Worm (Caenorhabditis elegans) whole organism, L1 larva: ENCODE measurements around the gene srd-32.

Experiments used
- C04F5.9 ChIP-seq: sonication (generic microtip); optimal IDR thresholded peaks from 2 replicates; lab custom pipeline; 2016; ENCODE audit warnings: missing genetic modification characterization, missing compliant biosample characterization
- C16A3.4 ChIP-seq: fragments of 150-350 bp; optimal IDR thresholded peaks from 2 replicates; lab custom pipeline; 2014; ENCODE audit warnings: missing biosample characterization, missing genetic modification characterization
- F16B12.6 ChIP-seq: fragments of 150-350 bp; optimal IDR thresholded peaks from 2 replicates; lab custom pipeline; 2014; ENCODE audit warnings: missing biosample characterization, missing genetic modification characterization
- ama-1 ChIP-seq: fragments of 150-350 bp; optimal IDR thresholded peaks from 2 replicates; lab custom pipeline; 2014
- blmp-1 ChIP-seq: fragments of 150-350 bp; optimal IDR thresholded peaks from 2 replicates; lab custom pipeline; 2014; ENCODE audit warnings: missing biosample characterization, missing genetic modification characterization
- ceh-88 ChIP-seq: fragments of 200-800 bp; sonication (Bioruptor generic); IDR thresholded peaks from 2 replicates; pipeline ENCODE4 v1.3.6; 2022; ENCODE audit warnings: missing genetic modification characterization, missing compliant biosample characterization
- ceh-90 ChIP-seq: sonication (generic microtip); optimal IDR thresholded peaks from 2 replicates; lab custom pipeline; 2016; ENCODE audit warnings: missing genetic modification characterization, missing compliant biosample characterization
- dpl-1 ChIP-seq, 3 experiments: fragments of 150-350 bp in 2 of 3; sonication (generic microtip) in 1 of 3; optimal IDR thresholded peaks; 2 replicates each; lab custom pipeline; 2014 to 2017; ENCODE audit warnings: missing biosample characterization in 3 of 3, missing genetic modification characterization in 3 of 3, missing genetic modification reagents in 3 of 3
- dsc-1 ChIP-seq: sonication (generic microtip); optimal IDR thresholded peaks from 2 replicates; lab custom pipeline; 2016; ENCODE audit warnings: mild to moderate bottlenecking, missing genetic modification characterization, missing compliant biosample characterization
- efl-1 ChIP-seq, 4 experiments: fragments of 150-350 bp; optimal IDR thresholded peaks in 3 of 4; peaks in 1 of 4; 1 replicate in 1 of 4; 2 replicates in 3 of 4; lab custom pipeline; 2014; ENCODE audit warnings: missing biosample characterization in 2 of 4, missing genetic modification characterization in 2 of 4, missing genetic modification reagents in 2 of 4
- egl-27 ChIP-seq, 2 experiments: fragments of 150-350 bp in 1 of 2; sonication (generic microtip); optimal IDR thresholded peaks; 3 replicates each; lab custom pipeline; 2017 to 2018; ENCODE audit warnings: missing biosample characterization in 2 of 2, missing genetic modification characterization in 2 of 2, missing genetic modification reagents in 2 of 2
- elt-3 ChIP-seq, 6 experiments: fragments of 150-350 bp in 1 of 6; sonication (generic microtip); optimal IDR thresholded peaks; 2 replicates each; lab custom pipeline; 2017 to 2018; ENCODE audit warnings: missing biosample characterization in 6 of 6, missing genetic modification characterization in 6 of 6, inconsistent platforms in 1 of 6
- fkh-8 ChIP-seq: sonication (generic microtip); optimal IDR thresholded peaks from 2 replicates; lab custom pipeline; 2016; ENCODE audit warnings: mild to moderate bottlenecking, missing genetic modification characterization, missing compliant biosample characterization
- grh-1 ChIP-seq: fragments of 200-800 bp; sonication (Bioruptor generic); IDR thresholded peaks from 2 replicates; pipeline ENCODE4 v1.3.6; 2022; ENCODE audit warnings: missing genetic modification reagents, missing genetic modification characterization, missing compliant biosample characterization
- hlh-17 ChIP-seq: fragments of 200-800 bp; sonication (Bioruptor generic); optimal IDR thresholded peaks from 2 replicates; lab custom pipeline; 2018; ENCODE audit warnings: missing genetic modification characterization, mild to moderate bottlenecking, missing compliant biosample characterization, moderate library complexity, borderline replicate concordance
- isw-1 ChIP-seq: fragments of 200-800 bp; sonication (Bioruptor generic); IDR thresholded peaks from 2 replicates; pipeline ENCODE4 v1.3.6; 2022; ENCODE audit warnings: missing genetic modification characterization, missing compliant biosample characterization
- lin-13 ChIP-seq: fragments of 150-350 bp; optimal IDR thresholded peaks from 2 replicates; lab custom pipeline; 2014; ENCODE audit warnings: missing biosample characterization, missing genetic modification reagents, missing genetic modification characterization
- lin-39 ChIP-seq: fragments of 150-350 bp; optimal IDR thresholded peaks from 2 replicates; lab custom pipeline; 2014; ENCODE audit warnings: missing biosample characterization, missing genetic modification reagents, missing genetic modification characterization
- lir-3 ChIP-seq: sonication (generic microtip); optimal IDR thresholded peaks from 2 replicates; lab custom pipeline; 2016; ENCODE audit warnings: mild to moderate bottlenecking, missing genetic modification characterization, moderate library complexity, missing compliant biosample characterization; ENCODE audit not compliant: poor library complexity
- lsy-2 ChIP-seq, 2 experiments: fragments of 150-350 bp; optimal IDR thresholded peaks; 2 replicates each; lab custom pipeline; 2014; ENCODE audit warnings: missing biosample characterization in 2 of 2, missing genetic modification characterization in 2 of 2
- mdl-1 ChIP-seq, 2 experiments: fragments of 150-350 bp; optimal IDR thresholded peaks; 2 replicates each; lab custom pipeline; 2014 to 2017; ENCODE audit warnings: missing biosample characterization in 2 of 2, missing genetic modification characterization in 2 of 2, inconsistent platforms in 1 of 2
- mep-1 ChIP-seq: fragments of 150-350 bp; optimal IDR thresholded peaks from 2 replicates; lab custom pipeline; 2014; ENCODE audit warnings: missing biosample characterization, missing genetic modification characterization
- nhr-12 ChIP-seq: sonication (generic microtip); optimal IDR thresholded peaks from 2 replicates; lab custom pipeline; 2017; ENCODE audit warnings: missing biosample characterization, missing genetic modification characterization
- nhr-19 ChIP-seq: fragments of 200-800 bp; sonication (Bioruptor generic); conservative IDR thresholded peaks from 2 replicates; pipeline ENCODE4 v1.3.6; 2022; ENCODE audit warnings: missing genetic modification characterization, missing compliant biosample characterization
- nhr-28 ChIP-seq: fragments of 150-350 bp; optimal IDR thresholded peaks from 2 replicates; lab custom pipeline; 2014; ENCODE audit warnings: missing biosample characterization, missing genetic modification characterization
- nhr-47 ChIP-seq: sonication (generic microtip); optimal IDR thresholded peaks from 2 replicates; lab custom pipeline; 2016; ENCODE audit warnings: mild to moderate bottlenecking, missing genetic modification characterization, moderate library complexity, missing compliant biosample characterization
- nhr-71 ChIP-seq: sonication (generic microtip); optimal IDR thresholded peaks from 2 replicates; lab custom pipeline; 2016; ENCODE audit warnings: mild to moderate bottlenecking, missing genetic modification characterization, moderate library complexity, missing compliant biosample characterization
- nhr-85 ChIP-seq: sonication (generic microtip); peaks from one replicate; lab custom pipeline; 2016; ENCODE audit warnings: missing genetic modification characterization, inconsistent platforms, missing compliant biosample characterization
- pqm-1 ChIP-seq: sonication (generic microtip); optimal IDR thresholded peaks from 3 replicates; lab custom pipeline; 2017; ENCODE audit warnings: missing biosample characterization, missing genetic modification characterization
- rnt-1 ChIP-seq: sonication (generic microtip); optimal IDR thresholded peaks from 2 replicates; lab custom pipeline; 2016; ENCODE audit warnings: mild to moderate bottlenecking, missing genetic modification characterization, moderate library complexity, missing compliant biosample characterization
- snpc-4 ChIP-seq: fragments of 150-350 bp; optimal IDR thresholded peaks from 2 replicates; lab custom pipeline; 2014; ENCODE audit warnings: missing biosample characterization, missing genetic modification characterization
- sox-4 ChIP-seq: sonication (generic microtip); optimal IDR thresholded peaks from 2 replicates; lab custom pipeline; 2016; ENCODE audit warnings: missing genetic modification characterization, missing compliant biosample characterization
- swsn-7 ChIP-seq: sonication (generic microtip); optimal IDR thresholded peaks from 2 replicates; lab custom pipeline; 2016; ENCODE audit warnings: missing genetic modification characterization, missing compliant biosample characterization
- unc-130 ChIP-seq: fragments of 150-350 bp; optimal IDR thresholded peaks from 2 replicates; lab custom pipeline; 2017; ENCODE audit warnings: missing biosample characterization, missing genetic modification characterization, inconsistent platforms
- unc-62 ChIP-seq: fragments of 150-350 bp; optimal IDR thresholded peaks from 2 replicates; lab custom pipeline; 2014; ENCODE audit warnings: missing biosample characterization, missing genetic modification reagents, missing genetic modification characterization
- unc-86 ChIP-seq: sonication (generic microtip); optimal IDR thresholded peaks from 2 replicates; lab custom pipeline; 2016; ENCODE audit warnings: missing genetic modification characterization, missing compliant biosample characterization
- vab-15 ChIP-seq: sonication (generic microtip); optimal IDR thresholded peaks from 2 replicates; lab custom pipeline; 2017; ENCODE audit warnings: missing genotype, mild to moderate bottlenecking, missing genetic modification characterization, missing compliant biosample characterization
- xbp-1 ChIP-seq: sonication (generic microtip); optimal IDR thresholded peaks from 2 replicates; lab custom pipeline; 2016; ENCODE audit warnings: missing genetic modification characterization, missing compliant biosample characterization
- ztf-11 ChIP-seq, 2 experiments: sonication (generic microtip); optimal IDR thresholded peaks; 2 replicates each; lab custom pipeline; 2016 to 2017; ENCODE audit warnings: missing genetic modification characterization in 2 of 2, missing biosample characterization in 1 of 2, missing compliant biosample characterization in 1 of 2

The srd-32 gene

ce11 chrV:4826710-4827380 lies 38.6 kb upstream of the srd-32 start, which contains the start of the genes hsp-6 and C37H5.5 (continued):
- TF ChIP-seq efl-1 (optimal IDR thresholded peaks at IDR 0.05; lab: Kevin White, UChicago) (peak; percentile 78 to 83), efl-1 (GFP tag; optimal IDR thresholded peaks at IDR 0.05 in 1 of 2; lab: Kevin White, UChicago) (peak; percentile 67 to 97), mep-1 (tag; lab: Kevin White, UChicago) (peak; percentile 83), nhr-28 (tag; lab: Kevin White, UChicago) (no peak), nhr-47 (peak; percentile 83), grh-1 (GFP tag; lab: Robert Waterston, UW) (peak; percentile 69), lin-39 (peak; percentile 20)
- TF ChIP-seq, all 84 proteins: peak for 46

ce11 chrV:4834277-4834676 lies 31.2 kb upstream of the srd-32 start, which contains the start of gene C37H5.14:
TSS of gene C37H5.14 (minus strand) at chrV:4834377.
- TF ChIP-seq efl-1 (optimal IDR thresholded peaks at IDR 0.05; lab: Kevin White, UChicago) (no peak), efl-1 (GFP tag; optimal IDR thresholded peaks at IDR 0.05 in 1 of 2; lab: Kevin White, UChicago) (peak in 1 of 2 experiments; percentile 47), isw-1 (no peak)
- TF ChIP-seq, all 84 proteins: peak for 1

ce11 chrV:4839913-4840312 lies 25.6 kb upstream of the srd-32 start, which contains the start of gene nas-9:
TSS of gene nas-9 (minus strand) at chrV:4840013.
- TF ChIP-seq sox-4 (no peak), nhr-85 (tag; lab: Kevin White, UChicago) (peak; percentile 55), ceh-88 (GFP tag; lab: Robert Waterston, UW) (no peak), hlh-17 (GFP tag; lab: Kevin White, UChicago) (no peak), rnt-1 (tag; lab: Kevin White, UChicago) (no peak), ceh-90 (tag; lab: Kevin White, UChicago) (no peak), elt-3 (tag; optimal IDR thresholded peaks at IDR 0.05; lab: Kevin White, UChicago) (peak in 1 of 6 experiments; percentile 29), blmp-1 (tag; lab: Kevin White, UChicago) (no peak)
- TF ChIP-seq, all 84 proteins: peak for 2

ce11 chrV:4841179-4841578 lies 24.3 kb upstream of the srd-32 start, which contains the start of gene cwp-1:
TSS of gene cwp-1 (minus strand) at chrV:4841279.
- TF ChIP-seq snpc-4 (tag; lab: Kevin White, UChicago), result no peak
- no peak for TF ChIP-seq dsc-1 (tag; lab: Kevin White, UChicago)
- no peak for TF ChIP-seq egl-27 (tag; optimal IDR thresholded peaks at IDR 0.05; lab: Kevin White, UChicago)
- TF ChIP-seq lir-3 (tag; lab: Kevin White, UChicago), result no peak
- TF ChIP-seq F16B12.6 (tag; lab: Kevin White, UChicago), result no peak
- no peak for TF ChIP-seq fkh-8 (tag; lab: Kevin White, UChicago)
- no peak for TF ChIP-seq mdl-1 (tag; optimal IDR thresholded peaks at IDR 0.05; lab: Kevin White, UChicago)
- no peak for TF ChIP-seq isw-1
- no peak for TF ChIP-seq swsn-7
- TF ChIP-seq xbp-1 (tag; lab: Kevin White, UChicago), result no peak
- TF ChIP-seq grh-1 (GFP tag; lab: Robert Waterston, UW), result no peak
- no peak for TF ChIP-seq unc-86 (tag; lab: Kevin White, UChicago)
- no peak for TF ChIP-seq ama-1 (lab: Kevin White, UChicago)
- TF ChIP-seq nhr-19, result no peak
- no peak for TF ChIP-seq nhr-71 (tag; lab: Kevin White, UChicago)
- TF ChIP-seq hlh-17 (GFP tag; lab: Kevin White, UChicago), result no peak
- no peak for TF ChIP-seq vab-15 (tag; lab: Kevin White, UChicago)
- TF ChIP-seq ztf-11 (tag; optimal IDR thresholded peaks at IDR 0.05; lab: Kevin White, UChicago), result no peak
- TF ChIP-seq nhr-12 (tag; lab: Kevin White, UChicago), result no peak

- TF ChIP-seq grh-1 (GFP tag; lab: Robert Waterston, UW), result no peak
- TF ChIP-seq nhr-85 (tag; lab: Kevin White, UChicago), result no peak
- TF ChIP-seq sox-4, result no peak
- no peak for TF ChIP-seq mdl-1 (tag; optimal IDR thresholded peaks at IDR 0.05; lab: Kevin White, UChicago)
- no peak for TF ChIP-seq lin-13
- TF ChIP-seq lsy-2 (tag; optimal IDR thresholded peaks at IDR 0.05; lab: Kevin White, UChicago), result no peak
- no peak for TF ChIP-seq pqm-1 (tag; lab: Kevin White, UChicago)
- TF ChIP-seq ceh-90 (tag; lab: Kevin White, UChicago), result no peak
- TF ChIP-seq unc-130 (tag; lab: Kevin White, UChicago), result no peak
- TF ChIP-seq efl-1 (optimal IDR thresholded peaks at IDR 0.05; lab: Kevin White, UChicago), result no peak
- TF ChIP-seq efl-1 (GFP tag; optimal IDR thresholded peaks at IDR 0.05 in 1 of 2; lab: Kevin White, UChicago), result no peak
- TF ChIP-seq nhr-19, result no peak
- TF ChIP-seq unc-62 (GFP tag; lab: Kevin White, UChicago), result no peak
- no peak for TF ChIP-seq egl-27 (tag; optimal IDR thresholded peaks at IDR 0.05; lab: Kevin White, UChicago)
- TF ChIP-seq dpl-1 (GFP tag; optimal IDR thresholded peaks at IDR 0.05; lab: Kevin White, UChicago), result no peak
- TF ChIP-seq C16A3.4, result no peak
- TF ChIP-seq C04F5.9, result no peak
Observed at ce11 chrV:4842544-4842943, 22.9 kb upstream of the srd-32 start, which contains the start of the genes cwp-2 and cwp-3. TSS of gene cwp-2 (minus strand) at chrV:4842644. TSS of gene cwp-3 (plus strand) at chrV:4842836.
